Worm (Caenorhabditis elegans) whole organism, L1 larva: ENCODE data around the gene F13D11.3.

Experiments used
- C04F5.9 ChIP-seq: sonication (generic microtip); optimal IDR thresholded peaks from 2 replicates; lab custom pipeline; 2016; ENCODE audit warnings: missing genetic modification characterization, missing compliant biosample characterization
- C34B4.2 ChIP-seq: sonication (generic microtip); optimal IDR thresholded peaks from 2 replicates; lab custom pipeline; 2017; ENCODE audit warnings: mild to moderate bottlenecking, missing genetic modification characterization, missing compliant biosample characterization
- aha-1 ChIP-seq: fragments of 150-350 bp; optimal IDR thresholded peaks from 2 replicates; lab custom pipeline; 2014; ENCODE audit warnings: missing biosample characterization, missing genetic modification characterization
- alr-1 ChIP-seq: fragments of 200-800 bp; sonication (Bioruptor generic); optimal IDR thresholded peaks from 2 replicates; lab custom pipeline; 2018; ENCODE audit warnings: borderline replicate concordance, mild to moderate bottlenecking, missing genetic modification characterization, missing compliant biosample characterization
- blmp-1 ChIP-seq: fragments of 150-350 bp; optimal IDR thresholded peaks from 2 replicates; lab custom pipeline; 2014; ENCODE audit warnings: missing biosample characterization, missing genetic modification characterization
- ceh-82 ChIP-seq, 3 experiments: fragments of 150-350 bp in 1 of 3; sonication (generic microtip) in 2 of 3; optimal IDR thresholded peaks; 2 replicates each; lab custom pipeline; 2014 to 2017; ENCODE audit warnings: missing biosample characterization in 3 of 3, missing genetic modification characterization in 3 of 3
- dpl-1 ChIP-seq, 3 experiments: fragments of 150-350 bp in 2 of 3; sonication (generic microtip) in 1 of 3; optimal IDR thresholded peaks; 2 replicates each; lab custom pipeline; 2014 to 2017; ENCODE audit warnings: missing biosample characterization in 3 of 3, missing genetic modification characterization in 3 of 3, missing genetic modification reagents in 3 of 3
- egl-13 ChIP-seq: sonication (generic microtip); optimal IDR thresholded peaks from 2 replicates; lab custom pipeline; 2016; ENCODE audit warnings: missing genotype, missing genetic modification reagents, missing genetic modification characterization, missing compliant biosample characterization
- elt-3 ChIP-seq, 6 experiments: fragments of 150-350 bp in 1 of 6; sonication (generic microtip); optimal IDR thresholded peaks; 2 replicates each; lab custom pipeline; 2017 to 2018; ENCODE audit warnings: missing biosample characterization in 6 of 6, missing genetic modification characterization in 6 of 6, inconsistent platforms in 1 of 6
- ets-5 ChIP-seq: fragments of 200-800 bp; sonication (Bioruptor generic); IDR thresholded peaks from 2 replicates; pipeline ENCODE4 v1.3.6; 2022; ENCODE audit warnings: missing genetic modification characterization, missing compliant biosample characterization
- fkh-10 ChIP-seq: sonication (generic microtip); optimal IDR thresholded peaks from 2 replicates; lab custom pipeline; 2017; ENCODE audit warnings: missing biosample characterization, missing genetic modification reagents, missing genetic modification characterization
- fkh-4 ChIP-seq: sonication (generic microtip); optimal IDR thresholded peaks from 2 replicates; lab custom pipeline; 2016; ENCODE audit warnings: missing compliant biosample characterization, missing genetic modification characterization, borderline replicate concordance
- fkh-8 ChIP-seq: sonication (generic microtip); optimal IDR thresholded peaks from 2 replicates; lab custom pipeline; 2016; ENCODE audit warnings: mild to moderate bottlenecking, missing genetic modification characterization, missing compliant biosample characterization
- grh-1 ChIP-seq: fragments of 200-800 bp; sonication (Bioruptor generic); IDR thresholded peaks from 2 replicates; pipeline ENCODE4 v1.3.6; 2022; ENCODE audit warnings: missing genetic modification reagents, missing genetic modification characterization, missing compliant biosample characterization
- hpl-2 ChIP-seq: fragments of 150-350 bp; optimal IDR thresholded peaks from 2 replicates; lab custom pipeline; 2014; ENCODE audit warnings: missing biosample characterization, missing genetic modification reagents, missing genetic modification characterization
- irx-1 ChIP-seq: sonication (generic microtip); optimal IDR thresholded peaks from 2 replicates; lab custom pipeline; 2016; ENCODE audit warnings: missing genetic modification characterization, missing compliant biosample characterization
- lin-14 ChIP-seq: fragments of 200-800 bp; sonication (Bioruptor generic); optimal IDR thresholded peaks from 2 replicates; lab custom pipeline; 2018; ENCODE audit warnings: mild to moderate bottlenecking, missing genetic modification characterization, moderate library complexity, missing compliant biosample characterization
- lin-15B ChIP-seq: fragments of 150-350 bp; sonication (generic microtip); optimal IDR thresholded peaks from 3 replicates; lab custom pipeline; 2014; ENCODE audit warnings: missing biosample characterization, missing genetic modification characterization
- lin-35 ChIP-seq, 2 experiments: fragments of 150-350 bp; optimal IDR thresholded peaks; 2 replicates each; lab custom pipeline; 2014; ENCODE audit warnings: missing biosample characterization in 2 of 2, missing genetic modification characterization in 2 of 2, missing genetic modification reagents in 2 of 2
- lin-39 ChIP-seq: fragments of 150-350 bp; optimal IDR thresholded peaks from 2 replicates; lab custom pipeline; 2014; ENCODE audit warnings: missing biosample characterization, missing genetic modification reagents, missing genetic modification characterization
- lsy-2 ChIP-seq, 2 experiments: fragments of 150-350 bp; optimal IDR thresholded peaks; 2 replicates each; lab custom pipeline; 2014; ENCODE audit warnings: missing biosample characterization in 2 of 2, missing genetic modification characterization in 2 of 2
- mab-9 ChIP-seq: fragments of 200-800 bp; sonication (Bioruptor generic); IDR thresholded peaks from 2 replicates; pipeline ENCODE4 v1.3.6; 2022; ENCODE audit warnings: missing genetic modification reagents, missing genetic modification characterization, missing compliant biosample characterization
- nhr-20 ChIP-seq: sonication (generic microtip); optimal IDR thresholded peaks from 2 replicates; lab custom pipeline; 2016; ENCODE audit warnings: mild to moderate bottlenecking, missing genetic modification characterization, missing compliant biosample characterization
- nhr-47 ChIP-seq: sonication (generic microtip); optimal IDR thresholded peaks from 2 replicates; lab custom pipeline; 2016; ENCODE audit warnings: mild to moderate bottlenecking, missing genetic modification characterization, moderate library complexity, missing compliant biosample characterization
- nhr-71 ChIP-seq: sonication (generic microtip); optimal IDR thresholded peaks from 2 replicates; lab custom pipeline; 2016; ENCODE audit warnings: mild to moderate bottlenecking, missing genetic modification characterization, moderate library complexity, missing compliant biosample characterization
- nhr-77 ChIP-seq: fragments of 150-350 bp; optimal IDR thresholded peaks from 2 replicates; lab custom pipeline; 2014; ENCODE audit warnings: missing biosample characterization, missing genetic modification characterization
- nhr-84 ChIP-seq: sonication (generic microtip); optimal IDR thresholded peaks from 2 replicates; lab custom pipeline; 2017; ENCODE audit warnings: missing biosample characterization, missing genetic modification characterization
- nhr-85 ChIP-seq: sonication (generic microtip); peaks from one replicate; lab custom pipeline; 2016; ENCODE audit warnings: missing genetic modification characterization, inconsistent platforms, missing compliant biosample characterization
- nhr-90 ChIP-seq: sonication (generic microtip); optimal IDR thresholded peaks from 2 replicates; lab custom pipeline; 2016; ENCODE audit warnings: mild to moderate bottlenecking, missing genetic modification characterization, missing compliant biosample characterization; ENCODE audit not compliant: poor library complexity
- pax-3 ChIP-seq: fragments of 200-800 bp; sonication (Bioruptor generic); optimal IDR thresholded peaks from 2 replicates; lab custom pipeline; 2018; ENCODE audit warnings: mild to moderate bottlenecking, missing genetic modification characterization, moderate library complexity, missing compliant biosample characterization
- pqm-1 ChIP-seq: sonication (generic microtip); optimal IDR thresholded peaks from 3 replicates; lab custom pipeline; 2017; ENCODE audit warnings: missing biosample characterization, missing genetic modification characterization
- rnt-1 ChIP-seq: sonication (generic microtip); optimal IDR thresholded peaks from 2 replicates; lab custom pipeline; 2016; ENCODE audit warnings: mild to moderate bottlenecking, missing genetic modification characterization, moderate library complexity, missing compliant biosample characterization
- snpc-4 ChIP-seq: fragments of 150-350 bp; optimal IDR thresholded peaks from 2 replicates; lab custom pipeline; 2014; ENCODE audit warnings: missing biosample characterization, missing genetic modification characterization
- snu-23 ChIP-seq: sonication (generic microtip); optimal IDR thresholded peaks from 2 replicates; lab custom pipeline; 2016; ENCODE audit warnings: missing genetic modification characterization, missing compliant biosample characterization
- sptf-1 ChIP-seq: fragments of 150-350 bp; optimal IDR thresholded peaks from 2 replicates; lab custom pipeline; 2014; ENCODE audit warnings: missing biosample characterization, missing genetic modification characterization
- swsn-7 ChIP-seq: sonication (generic microtip); optimal IDR thresholded peaks from 2 replicates; lab custom pipeline; 2016; ENCODE audit warnings: missing genetic modification characterization, missing compliant biosample characterization
- unc-130 ChIP-seq: fragments of 150-350 bp; optimal IDR thresholded peaks from 2 replicates; lab custom pipeline; 2017; ENCODE audit warnings: missing biosample characterization, missing genetic modification characterization, inconsistent platforms
- vab-15 ChIP-seq: sonication (generic microtip); optimal IDR thresholded peaks from 2 replicates; lab custom pipeline; 2017; ENCODE audit warnings: missing genotype, mild to moderate bottlenecking, missing genetic modification characterization, missing compliant biosample characterization
- xbp-1 ChIP-seq: sonication (generic microtip); optimal IDR thresholded peaks from 2 replicates; lab custom pipeline; 2016; ENCODE audit warnings: missing genetic modification characterization, missing compliant biosample characterization
- zip-4 ChIP-seq: fragments of 200-800 bp; sonication (Bioruptor generic); optimal IDR thresholded peaks from 2 replicates; lab custom pipeline; 2018; ENCODE audit warnings: mild to moderate bottlenecking, missing genetic modification characterization, moderate library complexity, missing compliant biosample characterization

Gene F13D11.3

DNA sequence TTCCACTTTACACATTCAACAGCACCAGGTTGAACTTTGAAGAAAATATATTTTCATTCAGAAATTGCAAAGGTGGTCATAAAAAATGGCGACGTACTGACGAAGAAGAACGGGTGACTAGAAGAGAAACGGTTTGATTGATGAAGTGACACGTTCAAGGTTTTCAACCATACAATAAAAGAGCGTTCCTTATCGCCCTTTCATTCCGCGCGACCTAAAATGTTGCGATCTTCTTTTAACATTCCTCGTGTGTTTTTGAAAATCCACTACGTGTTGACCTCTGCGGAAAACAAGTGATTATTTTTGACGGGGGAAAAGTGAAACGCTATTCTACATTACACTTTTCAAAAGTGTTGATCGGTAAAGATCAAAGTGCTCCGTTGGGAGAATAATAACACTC lies 22.4 kb upstream of the F13D11.3 start:
- TF ChIP-seq mab-9 (no peak), rnt-1 (no peak), lsy-2 (tag; optimal IDR thresholded peaks at IDR 0.05; lab: Kevin White, UChicago) (peak in 1 of 2 experiments; percentile 10), elt-3 (tag; optimal IDR thresholded peaks at IDR 0.05; lab: Kevin White, UChicago) (peak in 1 of 6 experiments; percentile 57), blmp-1 (peak; percentile 95), lin-14 (GFP tag; lab: Kevin White, UChicago) (peak; percentile 68), nhr-85 (peak; percentile 78), nhr-20 (tag; lab: Kevin White, UChicago) (peak; percentile 12), nhr-71 (tag; lab: Kevin White, UChicago) (peak; percentile 22)

DNA sequence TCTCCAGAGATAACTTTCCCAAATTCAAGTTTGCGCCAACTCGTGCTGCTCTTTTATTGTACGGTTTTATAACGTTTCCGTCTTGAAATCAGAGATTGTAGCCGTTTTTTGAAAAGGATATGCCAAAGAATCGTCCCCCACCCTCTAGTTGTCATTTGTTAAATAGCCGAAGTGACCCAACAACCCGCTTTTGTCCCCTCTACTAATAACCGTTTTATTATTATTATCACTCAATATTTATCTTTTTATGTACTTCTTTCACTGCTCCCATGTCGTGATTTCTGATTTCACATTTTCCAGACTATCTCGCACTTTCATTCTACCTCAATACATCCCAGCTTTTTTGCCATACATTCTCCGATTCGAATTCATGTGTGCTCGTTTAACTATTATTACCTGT lies 21.3 kb upstream of the F13D11.3 start:
- TF ChIP-seq unc-130 (tag; lab: Kevin White, UChicago) (no peak), egl-13 (tag; lab: Kevin White, UChicago) (no peak)

DNA sequence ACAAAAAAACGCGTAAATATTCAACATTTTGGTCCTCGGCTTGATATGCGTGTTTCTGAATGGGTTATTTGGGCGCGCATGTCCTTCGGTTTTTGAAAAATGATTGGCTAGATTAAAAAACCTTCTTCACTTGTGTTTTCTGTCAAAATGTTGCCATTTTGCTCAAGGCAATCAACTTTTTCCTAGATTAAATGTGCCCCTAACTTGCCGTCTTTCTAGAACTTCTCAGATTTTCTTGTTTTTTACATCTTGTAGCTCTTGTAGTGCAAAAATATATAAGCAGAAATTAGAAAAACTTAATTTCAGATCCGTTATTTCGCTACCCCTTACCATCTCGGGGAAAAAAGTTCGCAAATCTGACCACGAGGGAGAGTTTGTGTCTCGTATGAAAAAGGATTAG lies 16.1 kb upstream of the F13D11.3 start, which contains the start of gene hbl-1:
hbl-1 (plus strand) TSS at position 301 of the 400 bp plus-strand sequence.
- TF ChIP-seq C34B4.2 (tag; lab: Kevin White, UChicago): no peak
- no peak for TF ChIP-seq swsn-7 (tag; lab: Kevin White, UChicago)
- TF ChIP-seq ets-5 (GFP tag; lab: Robert Waterston, UW): no peak
- TF ChIP-seq xbp-1 (tag; lab: Kevin White, UChicago): no peak
- TF ChIP-seq vab-15 (tag; lab: Kevin White, UChicago): no peak
- no peak for TF ChIP-seq fkh-10 (GFP tag; lab: Kevin White, UChicago)
- no peak for TF ChIP-seq snpc-4
- TF ChIP-seq sptf-1 (tag; lab: Kevin White, UChicago): no peak
- TF ChIP-seq zip-4 (GFP tag; lab: Kevin White, UChicago): no peak
- no peak for TF ChIP-seq pqm-1 (tag; lab: Kevin White, UChicago)
- TF ChIP-seq fkh-4: no peak
- TF ChIP-seq C04F5.9 (tag; lab: Kevin White, UChicago): no peak
- no peak for TF ChIP-seq hpl-2 (GFP tag; lab: Kevin White, UChicago)
- no peak for TF ChIP-seq pax-3 (tag; lab: Kevin White, UChicago)
- no peak for TF ChIP-seq egl-13 (tag; lab: Kevin White, UChicago)
- no peak for TF ChIP-seq alr-1
- no peak for TF ChIP-seq blmp-1

DNA sequence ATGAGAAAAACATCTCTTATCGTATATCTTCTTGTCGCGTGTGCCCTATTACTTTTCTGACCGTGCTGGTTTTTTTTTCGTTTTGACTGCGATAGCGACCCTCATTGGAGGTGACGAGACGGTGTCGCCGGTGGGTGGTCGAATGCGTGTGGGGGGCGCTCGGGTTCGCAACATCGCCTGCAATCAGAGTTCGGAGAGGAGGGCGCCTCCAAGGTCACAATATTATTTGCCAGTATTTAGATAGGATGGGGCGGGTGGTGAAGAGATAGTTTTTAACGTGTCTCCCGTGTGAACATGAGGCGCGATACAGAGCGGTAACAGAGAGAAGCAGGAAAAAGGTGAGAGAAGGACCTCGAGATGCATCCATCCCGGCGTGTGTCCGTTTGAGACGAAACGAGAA lies 15.2 kb upstream of the F13D11.3 start:
- no peak for TF ChIP-seq dpl-1 (GFP tag; optimal IDR thresholded peaks at IDR 0.05; lab: Kevin White, UChicago)
- no peak for TF ChIP-seq fkh-8 (tag; lab: Kevin White, UChicago)
- TF ChIP-seq nhr-85: peak; percentile 89
- TF ChIP-seq irx-1 (tag; lab: Kevin White, UChicago): peak; percentile 15
- TF ChIP-seq mab-9: no peak
- peak; percentile 8 for TF ChIP-seq nhr-47 (tag; lab: Kevin White, UChicago)
- peak; percentile 88 for TF ChIP-seq lin-14 (GFP tag; lab: Kevin White, UChicago)
- no peak for TF ChIP-seq lin-39 (tag; lab: Kevin White, UChicago)
- no peak for TF ChIP-seq nhr-84 (tag; lab: Kevin White, UChicago)
- peak; percentile 55 for TF ChIP-seq nhr-90 (tag; lab: Kevin White, UChicago)
- TF ChIP-seq blmp-1: peak; percentile 37
- no peak for TF ChIP-seq aha-1 (tag; lab: Kevin White, UChicago)
- TF ChIP-seq lin-35 (GFP tag; optimal IDR thresholded peaks at IDR 0.05; lab: Kevin White, UChicago): peak in 1 of 2 experiments; percentile 20
- TF ChIP-seq lin-15B (tag; lab: Kevin White, UChicago): no peak
- peak in 3 of 6 experiments; percentile 5 to 30 (median 12) for TF ChIP-seq elt-3 (tag; optimal IDR thresholded peaks at IDR 0.05; lab: Kevin White, UChicago)
- peak; percentile 57 for TF ChIP-seq nhr-71 (tag; lab: Kevin White, UChicago)
- peak; percentile 30; the same call in 1 of the 2 replicates for TF ChIP-seq grh-1 (GFP tag; lab: Robert Waterston, UW)
- TF ChIP-seq nhr-20 (tag; lab: Kevin White, UChicago): peak; percentile 53
- peak; percentile 22 for TF ChIP-seq nhr-77 (tag; lab: Kevin White, UChicago)
- TF ChIP-seq ceh-82 (tag; optimal IDR thresholded peaks at IDR 0.05; lab: Kevin White, UChicago): peak in 1 of 3 experiments; percentile 19
- TF ChIP-seq snu-23 (GFP tag; lab: Kevin White, UChicago): peak; percentile 26
- peak; percentile 9 for TF ChIP-seq xbp-1 (tag; lab: Kevin White, UChicago)
- TF ChIP-seq unc-130 (tag; lab: Kevin White, UChicago): peak; percentile 26
